Fruit fly (Drosophila melanogaster) whole organism, embryonic: ENCODE measurements around the gene CG14636.

ENCODE experiments used
- Adf1 ChIP-seq: fragments of 200-800 bp; sonication (Bioruptor generic); IDR thresholded peaks from 2 replicates; pipeline ENCODE4 v1.3.6; 2022; ENCODE audit warnings: missing biosample characterization, missing genetic modification characterization
- CG10321 ChIP-seq: fragments of 200-800 bp; sonication (Bioruptor generic); IDR thresholded peaks from 2 replicates; pipeline ENCODE4 v1.3.6; 2022; ENCODE audit warnings: missing biosample characterization, missing genetic modification characterization
- CG10654 ChIP-seq: fragments of 200-800 bp; sonication (Bioruptor generic); optimal IDR thresholded peaks from 2 replicates; lab custom pipeline; 2016; ENCODE audit warnings: missing biosample characterization, missing genetic modification characterization
- CG10959 ChIP-seq: fragments of 200-800 bp; sonication (Bioruptor generic); IDR thresholded peaks from 2 replicates; pipeline ENCODE4 v1.3.6; 2022; ENCODE audit warnings: missing biosample characterization, missing genetic modification characterization
- CG12391 ChIP-seq: fragments of 200-800 bp; sonication (Bioruptor generic); optimal IDR thresholded peaks from 3 replicates; lab custom pipeline; 2018; ENCODE audit warnings: missing biosample characterization, mild to moderate bottlenecking, missing genetic modification characterization, moderate library complexity
- CG13287 ChIP-seq: fragments of 200-800 bp; sonication (Bioruptor generic); IDR thresholded peaks from 2 replicates; pipeline ENCODE4 v1.3.6; 2022; ENCODE audit warnings: missing biosample characterization, missing genetic modification characterization; ENCODE audit not compliant: partially characterized antibody
- CG2199 ChIP-seq: fragments of 200-800 bp; sonication (Bioruptor generic); IDR thresholded peaks from 3 replicates; pipeline ENCODE4 v1.3.6; 2022; ENCODE audit warnings: missing biosample characterization, missing genetic modification characterization
- CG6689 ChIP-seq: fragments of 200-800 bp; sonication (Bioruptor generic); IDR thresholded peaks from 2 replicates; pipeline ENCODE4 v1.3.6; 2022; ENCODE audit warnings: missing biosample characterization, missing genetic modification characterization
- CG8478 ChIP-seq: fragments of >200 bp; optimal IDR thresholded peaks from 2 replicates; lab custom pipeline; 2018
- CG9932 ChIP-seq: fragments of 200-800 bp; sonication (Bioruptor generic); IDR thresholded peaks from 2 replicates; pipeline ENCODE4 v1.3.6; 2022; ENCODE audit warnings: missing biosample characterization, missing genetic modification characterization
- CHES-1-like ChIP-seq: fragments of 200-800 bp; sonication (Bioruptor generic); optimal IDR thresholded peaks from 2 replicates; lab custom pipeline; 2016; ENCODE audit warnings: missing biosample characterization, missing genetic modification characterization
- Dll ChIP-seq: fragments of 200-800 bp; sonication (Bioruptor generic); IDR thresholded peaks from 4 replicates; pipeline ENCODE4 v1.3.6; 2022; ENCODE audit warnings: missing biosample characterization, missing genetic modification characterization; ENCODE audit not compliant: partially characterized antibody
- Dp ChIP-seq: fragments of 200-800 bp; sonication (Bioruptor generic); optimal IDR thresholded peaks from 2 replicates; lab custom pipeline; 2018; ENCODE audit warnings: missing biosample characterization, mild to moderate bottlenecking, missing genetic modification characterization, moderate library complexity
- Ets65A ChIP-seq: fragments of 200-800 bp; sonication (Bioruptor generic); peaks from one replicate; lab custom pipeline; 2016; ENCODE audit warnings: missing biosample characterization, missing genetic modification characterization
- Fer1 ChIP-seq: fragments of 200-800 bp; sonication (Bioruptor generic); optimal IDR thresholded peaks from 2 replicates; lab custom pipeline; 2017; ENCODE audit warnings: missing biosample characterization, mild to moderate bottlenecking, missing genetic modification characterization
- Fer2 ChIP-seq: fragments of 200-800 bp; sonication (Bioruptor generic); optimal IDR thresholded peaks from 2 replicates; lab custom pipeline; 2018; ENCODE audit warnings: missing biosample characterization, mild to moderate bottlenecking, missing genetic modification characterization, moderate library complexity
- Gug ChIP-seq: fragments of 200-800 bp; sonication (Bioruptor generic); IDR thresholded peaks from 4 replicates; pipeline ENCODE4 v1.3.6; 2022; ENCODE audit warnings: missing biosample characterization, missing genetic modification characterization
- H2.0 ChIP-seq: fragments of 200-800 bp; sonication (Bioruptor generic); IDR thresholded peaks from 2 replicates; pipeline ENCODE4 v1.3.6; 2022; ENCODE audit warnings: missing biosample characterization, missing genetic modification characterization
- HLHmδ ChIP-seq: fragments of 200-800 bp; sonication (Bioruptor generic); optimal IDR thresholded peaks from 2 replicates; lab custom pipeline; 2018; ENCODE audit warnings: missing biosample characterization, mild to moderate bottlenecking, missing genetic modification characterization, moderate library complexity
- Hr51 ChIP-seq, 2 experiments: fragments of 200-800 bp; sonication (Bioruptor generic); optimal IDR thresholded peaks; 2 replicates in 1 of 2; 3 replicates in 1 of 2; lab custom pipeline; 2016 to 2018; ENCODE audit warnings: missing biosample characterization in 2 of 2, missing genetic modification characterization in 2 of 2, mild to moderate bottlenecking in 1 of 2, moderate library complexity in 1 of 2
- MESR4 ChIP-seq: fragments of 200-800 bp; sonication (Bioruptor generic); optimal IDR thresholded peaks from 2 replicates; lab custom pipeline; 2018; ENCODE audit warnings: missing biosample characterization, mild to moderate bottlenecking, missing genetic modification characterization, moderate library complexity
- Mes4 ChIP-seq: fragments of 200-800 bp; sonication (Bioruptor generic); optimal IDR thresholded peaks from 2 replicates; lab custom pipeline; 2016; ENCODE audit warnings: missing biosample characterization, missing genetic modification characterization
- Myb ChIP-seq: fragments of 200-800 bp; sonication (Bioruptor generic); optimal IDR thresholded peaks from 2 replicates; lab custom pipeline; 2016; ENCODE audit warnings: missing biosample characterization, missing genetic modification characterization
- NFAT ChIP-seq: fragments of 200-800 bp; sonication (Bioruptor generic); IDR thresholded peaks from 2 replicates; pipeline ENCODE4 v1.3.6; 2022; ENCODE audit warnings: missing biosample characterization, missing genetic modification characterization
- Rx ChIP-seq: fragments of 200-800 bp; sonication (Bioruptor generic); IDR thresholded peaks from 2 replicates; pipeline ENCODE4 v1.3.6; 2022; ENCODE audit warnings: missing biosample characterization, missing genetic modification characterization
- Scr ChIP-seq: fragments of 200-800 bp; sonication (Bioruptor generic); IDR thresholded peaks from 2 replicates; pipeline ENCODE4 v1.3.6; 2022; ENCODE audit warnings: missing biosample characterization, missing genetic modification characterization; ENCODE audit not compliant: partially characterized antibody
- Sin3A ChIP-seq: fragments of >200 bp; optimal IDR thresholded peaks from 2 replicates; lab custom pipeline; 2018
- Sox102F ChIP-seq: fragments of 200-800 bp; sonication (Bioruptor generic); optimal IDR thresholded peaks from 2 replicates; lab custom pipeline; 2018; ENCODE audit warnings: missing biosample characterization, mild to moderate bottlenecking, missing genetic modification characterization, moderate library complexity
- Spps ChIP-seq: fragments of 200-800 bp; sonication (Bioruptor generic); optimal IDR thresholded peaks from 2 replicates; lab custom pipeline; 2018; ENCODE audit warnings: missing biosample characterization, mild to moderate bottlenecking, missing genetic modification characterization
- bbx ChIP-seq: fragments of 200-800 bp; sonication (Bioruptor generic); IDR thresholded peaks from 2 replicates; pipeline ENCODE4 v1.3.6; 2022; ENCODE audit warnings: missing biosample characterization, missing genetic modification characterization; ENCODE audit not compliant: partially characterized antibody
- dm ChIP-seq: fragments of 200-800 bp; sonication (Bioruptor generic); optimal IDR thresholded peaks from 3 replicates; lab custom pipeline; 2016; ENCODE audit warnings: missing biosample characterization, missing genetic modification characterization
- dmrt11E ChIP-seq: fragments of 200-800 bp; sonication (Bioruptor generic); optimal IDR thresholded peaks from 3 replicates; lab custom pipeline; 2018; ENCODE audit warnings: missing biosample characterization, mild to moderate bottlenecking, missing genetic modification characterization, moderate library complexity
- dysf ChIP-seq: fragments of 200-800 bp; sonication (Bioruptor generic); IDR thresholded peaks from 3 replicates; pipeline ENCODE4 v1.3.6; 2022; ENCODE audit warnings: missing biosample characterization, missing genetic modification characterization
- emc ChIP-seq: fragments of 200-800 bp; sonication (Bioruptor generic); optimal IDR thresholded peaks from 2 replicates; lab custom pipeline; 2016; ENCODE audit warnings: missing biosample characterization, missing genetic modification characterization
- hbn ChIP-seq: fragments of 200-800 bp; sonication (Bioruptor generic); IDR thresholded peaks from 2 replicates; pipeline ENCODE4 v1.3.6; 2022; ENCODE audit warnings: missing biosample characterization, missing genetic modification characterization; ENCODE audit not compliant: partially characterized antibody
- hkb ChIP-seq, 2 experiments: fragments of 200-800 bp in 1 of 2; fragments of >200 bp in 1 of 2; sonication (Bioruptor generic) in 1 of 2; IDR thresholded peaks in 1 of 2; optimal IDR thresholded peaks in 1 of 2; 2 replicates each; pipeline versions ENCODE4 v1.3.6 to Lab custom; 2017 to 2022; ENCODE audit warnings: missing biosample characterization in 1 of 2, missing genetic modification characterization in 1 of 2
- insv ChIP-seq, 2 experiments: fragments of 200-800 bp; sonication (Bioruptor generic); optimal IDR thresholded peaks; 3 replicates each; lab custom pipeline; 2016 to 2018; ENCODE audit warnings: missing biosample characterization in 2 of 2, missing genetic modification characterization in 2 of 2
- inv ChIP-seq: fragments of 200-800 bp; sonication (Bioruptor generic); IDR thresholded peaks from 2 replicates; pipeline ENCODE4 v1.3.6; 2022; ENCODE audit warnings: missing biosample characterization, missing genetic modification characterization; ENCODE audit not compliant: partially characterized antibody
- lola ChIP-seq, 3 experiments: fragments of >200 bp in 2 of 3; fragments of 200-800 bp in 1 of 3; sonication (Bioruptor generic) in 1 of 3; optimal IDR thresholded peaks; 2 replicates each; lab custom pipeline; 2017 to 2019; ENCODE audit warnings: missing biosample characterization in 3 of 3, missing genetic modification characterization in 3 of 3, mild to moderate bottlenecking in 1 of 3, moderate library complexity in 1 of 3
- mirr ChIP-seq: fragments of 200-800 bp; sonication (Bioruptor generic); optimal IDR thresholded peaks from 3 replicates; lab custom pipeline; 2018; ENCODE audit warnings: missing biosample characterization, mild to moderate bottlenecking, missing genetic modification characterization
- pho ChIP-seq: fragments of 200-800 bp; sonication (Bioruptor generic); optimal IDR thresholded peaks from 2 replicates; lab custom pipeline; 2016; ENCODE audit warnings: missing biosample characterization, missing genetic modification characterization
- repo ChIP-seq: fragments of 200-800 bp; sonication (Bioruptor generic); optimal IDR thresholded peaks from 2 replicates; lab custom pipeline; 2016; ENCODE audit warnings: missing biosample characterization, missing genetic modification characterization
- sc ChIP-seq, 3 experiments: fragments of >200 bp in 2 of 3; fragments of 200-800 bp in 1 of 3; sonication (Bioruptor generic) in 1 of 3; optimal IDR thresholded peaks; 2 replicates in 2 of 3; 3 replicates in 1 of 3; lab custom pipeline; 2017; ENCODE audit warnings: mild to moderate bottlenecking in 1 of 3, missing biosample characterization in 1 of 3, missing genetic modification characterization in 1 of 3, missing genetic modification reagents in 1 of 3
- shn ChIP-seq: fragments of 200-800 bp; sonication (Bioruptor generic); optimal IDR thresholded peaks from 3 replicates; lab custom pipeline; 2016; ENCODE audit warnings: missing biosample characterization, missing genetic modification characterization
- stwl ChIP-seq: fragments of 200-800 bp; sonication (Bioruptor generic); optimal IDR thresholded peaks from 3 replicates; lab custom pipeline; 2018; ENCODE audit warnings: missing biosample characterization, mild to moderate bottlenecking, missing genetic modification characterization, moderate library complexity
- tup ChIP-seq: fragments of 200-800 bp; sonication (Bioruptor generic); optimal IDR thresholded peaks from 2 replicates; lab custom pipeline; 2016; ENCODE audit warnings: missing biosample characterization, mild to moderate bottlenecking, missing genetic modification characterization, moderate library complexity
- unc-4 ChIP-seq: fragments of 200-800 bp; sonication (Bioruptor generic); IDR thresholded peaks from 2 replicates; pipeline ENCODE4 v1.3.6; 2022; ENCODE audit warnings: missing biosample characterization, missing genetic modification characterization; ENCODE audit not compliant: partially characterized antibody
- zf30C ChIP-seq: fragments of 200-800 bp; sonication (Bioruptor generic); optimal IDR thresholded peaks from 3 replicates; lab custom pipeline; 2018; ENCODE audit warnings: missing biosample characterization, mild to moderate bottlenecking, missing genetic modification characterization
- zfh2 ChIP-seq: fragments of 200-800 bp; sonication (Bioruptor generic); optimal IDR thresholded peaks from 2 replicates; lab custom pipeline; 2016; ENCODE audit warnings: missing biosample characterization, missing genetic modification characterization

CG14636 gene

dm6 chr3R:4220780-4221179, 5.7 kb upstream of the CG14636 start (continued):
- TF ChIP-seq CG13287 (GFP tag; lab: Robert Waterston, UW) (peak; percentile 99), CG6689 (GFP tag; lab: Robert Waterston, UW) (no peak), zfh2 (GFP tag; lab: Kevin White, UChicago) (peak; percentile 49), MESR4 (GFP tag; lab: Kevin White, UChicago) (peak; percentile 98), Rx (GFP tag; lab: Robert Waterston, UW) (no peak; the same call in 1 of the 2 replicates), repo (peak; percentile 48), CG8478 (lab: Kevin White, UChicago) (no peak), dysf (peak; percentile 25; the same call in 1 of the 3 replicates), zf30C (GFP tag; lab: Kevin White, UChicago) (no peak), Sox102F (GFP tag; lab: Kevin White, UChicago) (no peak), CG9932 (peak; percentile 78), tup (no peak), insv (GFP tag; optimal IDR thresholded peaks at IDR 0.05; lab: Kevin White, UChicago) (no peak), CHES-1-like (GFP tag; lab: Kevin White, UChicago) (peak; percentile 59), stwl (tag; lab: Kevin White, UChicago) (peak; percentile 58), bbx (GFP tag; lab: Robert Waterston, UW) (peak; percentile 99), Dll (GFP tag; lab: Robert Waterston, UW) (peak; percentile 95), Gug (GFP tag; lab: Robert Waterston, UW) (no peak; the same call in 3 of the 4 replicates), CG2199 (GFP tag; lab: Robert Waterston, UW) (0 out of 3 replicates have a peak, but pooled peaks have one; percentile 76), NFAT (GFP tag; lab: Robert Waterston, UW) (peak; percentile 53), sc (optimal IDR thresholded peaks at IDR 0.05; lab: Kevin White, UChicago) (no peak), sc (GFP tag; optimal IDR thresholded peaks at IDR 0.05; lab: Kevin White, UChicago) (no peak), CG10654 (peak; percentile 8), Adf1 (GFP tag; lab: Robert Waterston, UW) (peak; percentile 56), shn (peak; percentile 35), dm (GFP tag; lab: Kevin White, UChicago) (peak; percentile 1), Fer1 (GFP tag; lab: Kevin White, UChicago) (peak; percentile 27), mirr (GFP tag; lab: Kevin White, UChicago) (no peak), Myb (GFP tag; lab: Kevin White, UChicago) (peak; percentile 65), inv (peak; percentile 97), Hr51 (GFP tag; optimal IDR thresholded peaks at IDR 0.05; lab: Kevin White, UChicago) (peak in 1 of 2 experiments; percentile 44), lola (GFP tag; optimal IDR thresholded peaks at IDR 0.05; lab: Kevin White, UChicago) (no peak), unc-4 (GFP tag; lab: Robert Waterston, UW) (peak; percentile 97), Spps (tag; lab: Kevin White, UChicago) (no peak), pho (GFP tag; lab: Kevin White, UChicago) (peak; percentile 0), dmrt11E (tag; lab: Kevin White, UChicago) (no peak), Mes4 (GFP tag; lab: Kevin White, UChicago) (peak; percentile 32), HLHmδ (no peak), Fer2 (tag; lab: Kevin White, UChicago) (no peak), Scr (GFP tag; lab: Robert Waterston, UW) (peak; percentile 95), CG10959 (no peak), hbn (GFP tag; lab: Robert Waterston, UW) (peak; percentile 95), hkb (optimal IDR thresholded peaks at IDR 0.05; lab: Kevin White, UChicago) (peak; percentile 23), hkb (GFP tag; IDR thresholded peaks at IDR 0.05; lab: Robert Waterston, UW) (no peak), emc (GFP tag; lab: Kevin White, UChicago) (peak; percentile 30), Ets65A (peak; percentile 87), CG10321 (GFP tag; lab: Robert Waterston, UW) (no peak), H2.0 (GFP tag; lab: Robert Waterston, UW) (0 out of 2 replicates have a peak, but pooled peaks have one; percentile 23), CG12391 (tag; lab: Kevin White, UChicago) (no peak), Dp (GFP tag; lab: Kevin White, UChicago) (peak; percentile 97), Sin3A (lab: Kevin White, UChicago) (peak; percentile 73)
